Worm (Caenorhabditis elegans) whole organism, late embryonic: ENCODE measurements around the gene mltn-8.
A peak's percentile ranks its signal among the peaks of the same experiment; 100 is the strongest.

Experiments
- elt-2 ChIP-seq: sonication (generic microtip); optimal IDR thresholded peaks from 2 replicates; lab custom pipeline; 2016; ENCODE audit warnings: missing genetic modification reagents, missing genetic modification characterization, missing compliant biosample characterization
- hlh-30 ChIP-seq: sonication (generic microtip); optimal IDR thresholded peaks from 2 replicates; lab custom pipeline; 2017; ENCODE audit warnings: antibody characterized with exemption, missing genetic modification characterization, missing compliant biosample characterization; ENCODE audit not compliant: insufficient read depth
- ztf-16 ChIP-seq: sonication (generic microtip); optimal IDR thresholded peaks from 2 replicates; lab custom pipeline; 2017; ENCODE audit warnings: missing genetic modification characterization, missing compliant biosample characterization

DNA sequence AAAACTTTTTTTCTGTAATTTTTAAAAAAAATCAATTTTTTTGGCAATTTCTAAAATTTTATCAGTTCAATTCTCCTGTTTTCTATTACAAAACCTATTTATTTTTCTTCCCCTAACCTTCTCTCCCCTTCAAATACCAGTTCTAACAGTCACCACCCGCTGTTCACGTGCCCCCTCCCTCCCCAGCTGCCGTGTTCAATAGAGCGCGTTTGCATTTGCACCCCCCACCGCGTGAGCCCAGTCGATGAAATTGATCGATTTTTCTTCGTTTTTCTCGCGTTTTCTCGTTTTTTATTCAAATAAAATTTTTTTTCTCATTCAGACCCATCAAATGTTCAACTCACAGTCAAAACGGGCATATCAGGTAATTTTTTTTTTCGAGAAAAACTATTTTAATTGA lies 31.0 kb downstream of the mltn-8 start, which contains the start of gene atg-9:
- TF ChIP-seq hlh-30 (tag; lab: Kevin White, UChicago) (peak; percentile 97), elt-2 (tag; lab: Kevin White, UChicago) (no peak), ztf-16 (tag; lab: Kevin White, UChicago) (no peak)
